Fruit fly (Drosophila melanogaster): ENCODE measurements around the gene MED1.
A peak's percentile ranks its signal among the peaks of the same experiment; 100 is the strongest.

Gene MED1

DNA sequence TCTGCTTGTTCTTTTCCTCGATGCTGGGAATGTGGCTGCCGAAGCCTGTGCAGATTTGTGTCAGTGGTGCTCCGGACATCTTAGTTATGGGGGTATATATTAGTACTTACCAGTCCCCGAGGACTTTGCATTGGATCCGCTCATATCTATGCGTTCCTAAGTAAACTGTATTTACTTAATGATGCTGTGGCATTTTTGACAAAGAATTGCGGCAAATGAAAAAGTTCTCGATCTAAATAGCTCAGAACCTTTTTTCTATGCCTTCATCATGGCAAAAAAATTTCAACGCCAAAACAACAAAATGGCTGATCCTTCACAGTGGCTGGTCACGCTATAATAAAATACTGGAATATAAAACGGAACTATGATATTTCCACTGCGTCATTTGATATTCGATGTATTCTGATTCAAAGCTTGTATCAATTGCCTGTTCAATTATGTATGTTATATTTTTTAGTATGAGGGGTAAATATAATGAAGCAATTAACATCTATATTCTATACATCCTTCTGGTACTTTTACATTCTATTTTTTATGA is at the start of gene MED1 (continued):
- TF ChIP-seq Lhr (GFP tag; optimal IDR thresholded peaks at IDR 0.05): peak; percentile 17
- TF ChIP-seq CG9797 (GFP tag; optimal IDR thresholded peaks at IDR 0.05): peak; percentile 73
- peak; percentile 11 for TF ChIP-seq nerfin-1 (tag; optimal IDR thresholded peaks at IDR 0.05)
- peak; percentile 37 for TF ChIP-seq nmo (GFP tag; optimal IDR thresholded peaks at IDR 0.05)
- TF ChIP-seq CG9817 (tag; optimal IDR thresholded peaks at IDR 0.05): peak; percentile 24
- peak; percentile 40 for TF ChIP-seq CG3847 (GFP tag; IDR thresholded peaks at IDR 0.05)
- 0 out of 3 replicates have a peak, but pooled peaks have one; percentile 14 for TF ChIP-seq Opbp (GFP tag; IDR thresholded peaks at IDR 0.05; ENCODE audit: partially characterized antibody)
- TF ChIP-seq CG11085 (GFP tag; IDR thresholded peaks at IDR 0.05): no peak
- TF ChIP-seq pzg (GFP tag; optimal IDR thresholded peaks at IDR 0.05): peak; percentile 71
- TF ChIP-seq stwl (tag; optimal IDR thresholded peaks at IDR 0.05): peak; percentile 71
- TF ChIP-seq Hsf (GFP tag; optimal IDR thresholded peaks at IDR 0.05): peak; percentile 2
- peak; percentile 5 for TF ChIP-seq dmrt11E (tag; optimal IDR thresholded peaks at IDR 0.05)
- TF ChIP-seq Rfx (GFP tag; IDR thresholded peaks at IDR 0.05): peak; percentile 39; the same call in 1 of the 2 replicates
- TF ChIP-seq MESR4 (GFP tag; optimal IDR thresholded peaks at IDR 0.05): peak; percentile 89
- no peak for TF ChIP-seq twi (tag; optimal IDR thresholded peaks at IDR 0.05)
- no peak for TF ChIP-seq CG5180 (GFP tag; optimal IDR thresholded peaks at IDR 0.05)
- TF ChIP-seq Hr3 (GFP tag; optimal IDR thresholded peaks at IDR 0.05): no peak
- peak; percentile 31 for TF ChIP-seq CoRest (tag; optimal IDR thresholded peaks at IDR 0.05)
- TF ChIP-seq ewg (GFP tag; optimal IDR thresholded peaks at IDR 0.05): no peak
- no peak for TF ChIP-seq CG11247 (GFP tag; IDR thresholded peaks at IDR 0.05)
- no peak for TF ChIP-seq CG1529 (GFP tag; optimal IDR thresholded peaks at IDR 0.05)
- TF ChIP-seq CG4617 (GFP tag; optimal IDR thresholded peaks at IDR 0.05; ENCODE audit: borderline replicate concordance): peak; percentile 47
- TF ChIP-seq ATbp (GFP tag; optimal IDR thresholded peaks at IDR 0.05): no peak
- TF ChIP-seq YL-1 (GFP tag; optimal IDR thresholded peaks at IDR 0.05): peak; percentile 70
- TF ChIP-seq zen (tag; optimal IDR thresholded peaks at IDR 0.05): peak; percentile 29
- TF ChIP-seq nom (GFP tag; optimal IDR thresholded peaks at IDR 0.05): no peak
- no peak for TF ChIP-seq Lpt (GFP tag; optimal IDR thresholded peaks at IDR 0.05)
- no peak for TF ChIP-seq eyg (GFP tag; optimal IDR thresholded peaks at IDR 0.05)

dm6 chr3L:21683942-21684341 is 49.7 kb upstream of the MED1 start, which contains the start of gene Sfp78E:
TSS of gene Sfp78E (minus strand) at chr3L:21684042.
- TF ChIP-seq Ets65A (GFP tag) (peak; percentile 22), CG8359 (GFP tag; optimal IDR thresholded peaks at IDR 0.05; ENCODE audit: borderline replicate concordance) (no peak)

DNA sequence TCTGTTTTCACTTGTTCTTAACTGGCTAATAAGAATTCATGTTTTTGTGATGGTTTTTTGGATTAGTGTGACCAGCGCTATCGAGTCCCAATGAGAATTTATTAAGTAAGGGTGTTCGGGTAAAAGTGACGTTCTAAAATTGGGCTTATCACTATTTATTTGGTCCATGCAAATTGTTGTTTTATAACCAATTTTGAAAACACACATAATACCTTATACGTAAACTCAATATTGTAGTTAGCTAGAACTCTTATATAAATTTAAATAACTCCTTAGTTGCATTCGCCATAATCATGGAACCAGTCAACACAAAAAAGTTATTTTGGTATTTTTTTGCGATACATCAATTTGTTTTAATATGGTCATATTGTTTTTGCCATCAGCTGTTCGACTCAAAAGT is 45.4 kb upstream of the MED1 start, which contains the start of the genes Als2 and CG11248:
TSS of gene Als2 (minus strand) at position 69 of the 400 bp plus-strand sequence.
TSS of gene CG11248 (plus strand) at position 364 of the 400 bp plus-strand sequence.
- TF ChIP-seq HLH4C (GFP tag; IDR thresholded peaks at IDR 0.05; ENCODE audit: partially characterized antibody): no peak
- peak; percentile 62 for TF ChIP-seq Ada2b (GFP tag; IDR thresholded peaks at IDR 0.05)
- no peak for TF ChIP-seq CG4360 (GFP tag; IDR thresholded peaks at IDR 0.05)
- TF ChIP-seq CG9609 (GFP tag; optimal IDR thresholded peaks at IDR 0.05): peak; percentile 46
- TF ChIP-seq CG8924 (tag; optimal IDR thresholded peaks at IDR 0.05): peak; percentile 91
- TF ChIP-seq Hr3 (GFP tag; optimal IDR thresholded peaks at IDR 0.05): peak; percentile 76
- TF ChIP-seq CG7556 (GFP tag; optimal IDR thresholded peaks at IDR 0.05): no peak
- TF ChIP-seq ranshi (GFP tag; IDR thresholded peaks at IDR 0.05): peak; percentile 67; the same call in 1 of the 2 replicates
- TF ChIP-seq cad (GFP tag; optimal IDR thresholded peaks at IDR 0.05): no peak
- peak; percentile 65 for TF ChIP-seq croc (GFP tag; conservative IDR thresholded peaks at IDR 0.05)
- no peak for TF ChIP-seq CG4328 (GFP tag; optimal IDR thresholded peaks at IDR 0.05)
- peak; percentile 38; the same call in 1 of the 2 replicates for TF ChIP-seq CG8765 (GFP tag; IDR thresholded peaks at IDR 0.05)
- TF ChIP-seq wdn (GFP tag; IDR thresholded peaks at IDR 0.05): peak; percentile 33; the same call in 1 of the 2 replicates
- no peak for TF ChIP-seq tio (GFP tag; optimal IDR thresholded peaks at IDR 0.05)
- TF ChIP-seq CG9215 (GFP tag; IDR thresholded peaks at IDR 0.05): peak; percentile 64
- TF ChIP-seq lmd (GFP tag; IDR thresholded peaks at IDR 0.05): peak; percentile 74
- peak; percentile 77; the same call in 1 of the 2 replicates for TF ChIP-seq Xrp1 (GFP tag; IDR thresholded peaks at IDR 0.05)
- TF ChIP-seq CG10543 (GFP tag; optimal IDR thresholded peaks at IDR 0.05): no peak
- no peak for TF ChIP-seq CG4282 (GFP tag; optimal IDR thresholded peaks at IDR 0.05)
- TF ChIP-seq CG9817 (tag; optimal IDR thresholded peaks at IDR 0.05): peak; percentile 87
- TF ChIP-seq Gsc (GFP tag; IDR thresholded peaks at IDR 0.05): no peak
